Fruit fly (Drosophila melanogaster) whole organism, pupa: Measurements from ENCODE around the gene galectin.

Source experiments
- CG10348 ChIP-seq: fragments of 200-800 bp; sonication (Bioruptor generic); IDR thresholded peaks from 2 replicates; pipeline ENCODE4 v1.3.6; 2022; ENCODE audit warnings: missing biosample characterization, missing genetic modification characterization
- CG12605 ChIP-seq: fragments of 200-800 bp; sonication (Bioruptor generic); IDR thresholded peaks from 2 replicates; pipeline ENCODE4 v1.3.6; 2022; ENCODE audit warnings: missing biosample characterization, missing genetic modification characterization
- CG13204 ChIP-seq: fragments of 200-800 bp; sonication (Bioruptor generic); optimal IDR thresholded peaks from 2 replicates; lab custom pipeline; 2018; ENCODE audit warnings: missing biosample characterization, mild to moderate bottlenecking, missing genetic modification characterization, moderate library complexity
- CG15710 ChIP-seq: fragments of 200-800 bp; sonication (Bioruptor generic); optimal IDR thresholded peaks from 2 replicates; lab custom pipeline; 2018; ENCODE audit warnings: missing biosample characterization, mild to moderate bottlenecking, missing genetic modification characterization, moderate library complexity
- CG34367 ChIP-seq: fragments of 200-800 bp; sonication (Bioruptor generic); optimal IDR thresholded peaks from 2 replicates; lab custom pipeline; 2018; ENCODE audit warnings: missing biosample characterization, mild to moderate bottlenecking, missing genetic modification characterization
- CG4496 ChIP-seq: fragments of 200-800 bp; sonication (Bioruptor generic); IDR thresholded peaks from 3 replicates; pipeline ENCODE4 v1.3.6; 2022; ENCODE audit warnings: missing biosample characterization, missing genetic modification characterization
- CG8301 ChIP-seq: fragments of 200-800 bp; sonication (Bioruptor generic); optimal IDR thresholded peaks from 2 replicates; lab custom pipeline; 2018; ENCODE audit warnings: missing biosample characterization, mild to moderate bottlenecking, missing genetic modification characterization
- EcR ChIP-seq: fragments of 200-800 bp; sonication (Bioruptor generic); optimal IDR thresholded peaks from 3 replicates; lab custom pipeline; 2019; ENCODE audit warnings: missing biosample characterization, missing genetic modification characterization, mild to moderate bottlenecking, moderate library complexity, missing genetic modification reagents
- Pif1B ChIP-seq: fragments of 200-800 bp; sonication (Bioruptor generic); optimal IDR thresholded peaks from 3 replicates; lab custom pipeline; 2016; ENCODE audit warnings: missing biosample characterization, missing genetic modification characterization
- Snoo ChIP-seq: fragments of 200-800 bp; sonication (Bioruptor generic); optimal IDR thresholded peaks from 3 replicates; lab custom pipeline; 2017; ENCODE audit warnings: missing biosample characterization, mild to moderate bottlenecking, missing genetic modification characterization, inconsistent platforms
- gl ChIP-seq: fragments of 200-800 bp; sonication (Bioruptor generic); optimal IDR thresholded peaks from 2 replicates; lab custom pipeline; 2018; ENCODE audit warnings: missing biosample characterization, mild to moderate bottlenecking, missing genetic modification characterization
- rn ChIP-seq: fragments of 200-800 bp; sonication (Bioruptor generic); IDR thresholded peaks from 2 replicates; pipeline ENCODE4 v1.3.6; 2022; ENCODE audit warnings: missing biosample characterization, missing genetic modification characterization

DNA sequence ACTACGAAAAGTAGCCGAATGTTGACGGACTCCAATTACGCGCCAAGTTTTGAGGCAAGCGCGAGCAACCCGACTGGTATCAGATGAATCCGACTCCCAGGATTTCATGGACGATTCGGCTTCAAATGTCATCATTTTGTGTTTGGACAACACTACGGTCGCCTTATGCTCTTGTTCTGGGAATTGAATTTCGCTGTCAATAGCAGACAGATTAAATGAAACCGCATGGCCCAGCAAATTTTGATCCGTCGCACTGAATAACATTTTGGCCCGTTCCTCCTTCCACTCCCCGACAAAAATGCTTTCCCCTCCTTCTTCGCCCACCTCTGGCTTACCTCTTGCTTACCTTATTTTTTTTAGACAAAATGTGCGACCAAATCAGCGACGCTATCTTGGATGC lies 38.5 kb downstream of the galectin start:
- no peak for TF ChIP-seq Pif1B
- TF ChIP-seq Snoo (tag; lab: Kevin White, UChicago), result no peak
- TF ChIP-seq CG15710 (tag; lab: Kevin White, UChicago), result no peak
- TF ChIP-seq CG8301 (tag; lab: Kevin White, UChicago), result no peak
- no peak for TF ChIP-seq CG4496 (GFP tag; lab: Robert Waterston, UW)
- TF ChIP-seq gl (tag; lab: Kevin White, UChicago), result no peak
- no peak for TF ChIP-seq EcR
- no peak for TF ChIP-seq CG13204 (GFP tag; lab: Kevin White, UChicago)
- no peak for TF ChIP-seq CG12605 (GFP tag; lab: Robert Waterston, UW)
- TF ChIP-seq CG10348 (GFP tag; lab: Robert Waterston, UW), result no peak
- TF ChIP-seq rn (GFP tag; lab: Robert Waterston, UW), result no peak
- TF ChIP-seq CG34367 (tag; lab: Kevin White, UChicago), result no peak
